Fruit fly (Drosophila melanogaster) whole organism, embryonic: Measurements from ENCODE around the gene CG1999.

ENCODE experiments used
- Antp ChIP-seq: fragments of 200-800 bp; sonication (Bioruptor generic); optimal IDR thresholded peaks from 3 replicates; lab custom pipeline; 2016; ENCODE audit warnings: missing biosample characterization, missing genetic modification characterization
- Blimp-1 ChIP-seq: fragments of 200-800 bp; sonication (Bioruptor generic); optimal IDR thresholded peaks from 3 replicates; lab custom pipeline; 2018; ENCODE audit warnings: missing biosample characterization, missing genetic modification characterization, mild to moderate bottlenecking, moderate library complexity, missing genetic modification reagents
- CG10431 ChIP-seq: fragments of 200-800 bp; sonication (Bioruptor generic); optimal IDR thresholded peaks from 3 replicates; lab custom pipeline; 2018; ENCODE audit warnings: missing biosample characterization, mild to moderate bottlenecking, missing genetic modification characterization
- CG12299 ChIP-seq: fragments of 200-800 bp; sonication (Bioruptor generic); optimal IDR thresholded peaks from 2 replicates; lab custom pipeline; 2018; ENCODE audit warnings: missing biosample characterization, mild to moderate bottlenecking, missing genetic modification characterization
- CG12942 ChIP-seq: fragments of 200-800 bp; sonication (Bioruptor generic); optimal IDR thresholded peaks from 3 replicates; lab custom pipeline; 2016; ENCODE audit warnings: missing biosample characterization, missing genetic modification characterization
- CG13424 ChIP-seq: fragments of 200-800 bp; sonication (Bioruptor generic); optimal IDR thresholded peaks from 2 replicates; lab custom pipeline; 2019; ENCODE audit warnings: missing biosample characterization, mild to moderate bottlenecking, missing genetic modification characterization, moderate library complexity
- CG13894 ChIP-seq: fragments of 200-800 bp; sonication (Bioruptor generic); optimal IDR thresholded peaks from 3 replicates; lab custom pipeline; 2018; ENCODE audit warnings: missing biosample characterization, mild to moderate bottlenecking, missing genetic modification characterization, moderate library complexity
- CG14014 ChIP-seq: fragments of 200-800 bp; sonication (Bioruptor generic); IDR thresholded peaks from 2 replicates; pipeline ENCODE4 v1.3.6; 2022; ENCODE audit warnings: missing biosample characterization, missing genetic modification characterization
- CG14667 ChIP-seq: fragments of 200-800 bp; sonication (Bioruptor generic); IDR thresholded peaks from 2 replicates; pipeline ENCODE4 v1.3.6; 2022; ENCODE audit warnings: missing biosample characterization, missing genetic modification characterization
- CG15601 ChIP-seq: fragments of 200-800 bp; sonication (Bioruptor generic); optimal IDR thresholded peaks from 3 replicates; lab custom pipeline; 2019; ENCODE audit warnings: missing biosample characterization, mild to moderate bottlenecking, missing genetic modification characterization, moderate library complexity
- CG16813 ChIP-seq: fragments of 200-800 bp; sonication (Bioruptor generic); IDR thresholded peaks from 3 replicates; pipeline ENCODE4 v1.3.6; 2022; ENCODE audit warnings: missing biosample characterization, missing genetic modification characterization; ENCODE audit not compliant: partially characterized antibody
- CG16863 ChIP-seq: fragments of 200-800 bp; sonication (Bioruptor generic); optimal IDR thresholded peaks from 3 replicates; lab custom pipeline; 2016; ENCODE audit warnings: missing biosample characterization, missing genetic modification characterization
- CG17359 ChIP-seq: fragments of 200-800 bp; sonication (Bioruptor generic); optimal IDR thresholded peaks from 3 replicates; lab custom pipeline; 2018; ENCODE audit warnings: missing biosample characterization, mild to moderate bottlenecking, missing genetic modification characterization, moderate library complexity
- CG18599 ChIP-seq: fragments of 200-800 bp; sonication (Bioruptor generic); optimal IDR thresholded peaks from 3 replicates; lab custom pipeline; 2017; ENCODE audit warnings: missing biosample characterization, missing genetic modification characterization, mild to moderate bottlenecking, moderate library complexity, missing genetic modification reagents
- CG2120 ChIP-seq: fragments of 200-800 bp; sonication (Bioruptor generic); optimal IDR thresholded peaks from 3 replicates; lab custom pipeline; 2016; ENCODE audit warnings: missing biosample characterization, missing genetic modification characterization
- CG2202 ChIP-seq: fragments of 200-800 bp; sonication (Bioruptor generic); optimal IDR thresholded peaks from 2 replicates; lab custom pipeline; 2018; ENCODE audit warnings: missing biosample characterization, mild to moderate bottlenecking, missing genetic modification characterization
- CG3065 ChIP-seq: fragments of 200-800 bp; sonication (Bioruptor generic); optimal IDR thresholded peaks from 2 replicates; lab custom pipeline; 2016; ENCODE audit warnings: missing biosample characterization, missing genetic modification characterization
- CG3838 ChIP-seq: fragments of 200-800 bp; sonication (Bioruptor generic); optimal IDR thresholded peaks from 3 replicates; lab custom pipeline; 2016; ENCODE audit warnings: missing biosample characterization, missing genetic modification characterization
- CG4820 ChIP-seq: fragments of 200-800 bp; sonication (Bioruptor generic); optimal IDR thresholded peaks from 3 replicates; lab custom pipeline; 2016; ENCODE audit warnings: missing biosample characterization, missing genetic modification characterization
- CG5245 ChIP-seq: fragments of 200-800 bp; sonication (Bioruptor generic); optimal IDR thresholded peaks from 3 replicates; lab custom pipeline; 2016; ENCODE audit warnings: missing biosample characterization, missing genetic modification characterization
- CG6654 ChIP-seq: fragments of 200-800 bp; sonication (Bioruptor generic); optimal IDR thresholded peaks from 2 replicates; lab custom pipeline; 2017; ENCODE audit warnings: missing biosample characterization, mild to moderate bottlenecking, missing genetic modification characterization
- CG8089 ChIP-seq: fragments of 200-800 bp; sonication (Bioruptor generic); optimal IDR thresholded peaks from 3 replicates; lab custom pipeline; 2016; ENCODE audit warnings: missing biosample characterization, missing genetic modification characterization
- Camta ChIP-seq: fragments of 200-800 bp; sonication (Bioruptor generic); optimal IDR thresholded peaks from 2 replicates; lab custom pipeline; 2016; ENCODE audit warnings: missing biosample characterization, missing genetic modification characterization
- D ChIP-seq, 2 experiments: fragments of 200-800 bp in 1 of 2; fragments of >200 bp in 1 of 2; sonication (Bioruptor generic) in 1 of 2; optimal IDR thresholded peaks; 2 replicates in 1 of 2; 3 replicates in 1 of 2; lab custom pipeline; 2017; ENCODE audit warnings: mild to moderate bottlenecking in 1 of 2, missing biosample characterization in 1 of 2, missing genetic modification characterization in 1 of 2, missing genetic modification reagents in 1 of 2
- Dad ChIP-seq: fragments of 200-800 bp; sonication (Bioruptor generic); optimal IDR thresholded peaks from 3 replicates; lab custom pipeline; 2016; ENCODE audit warnings: missing biosample characterization, missing genetic modification characterization
- Drgx ChIP-seq: fragments of 200-800 bp; sonication (Bioruptor generic); IDR thresholded peaks from 2 replicates; pipeline ENCODE4 v1.3.6; 2022; ENCODE audit warnings: missing biosample characterization, missing genetic modification characterization
- E2f1 ChIP-seq: fragments of 200-800 bp; sonication (Bioruptor generic); IDR thresholded peaks from 2 replicates; pipeline ENCODE4 v1.3.6; 2022; ENCODE audit warnings: missing biosample characterization, missing genetic modification characterization
- ERR ChIP-seq: fragments of 200-800 bp; sonication (Bioruptor generic); optimal IDR thresholded peaks from 2 replicates; lab custom pipeline; 2016; ENCODE audit warnings: missing biosample characterization, missing genetic modification characterization
- Ets97D ChIP-seq: fragments of 200-800 bp; sonication (Bioruptor generic); optimal IDR thresholded peaks from 3 replicates; lab custom pipeline; 2016; ENCODE audit warnings: missing biosample characterization, missing genetic modification characterization
- HLH3B ChIP-seq: fragments of 200-800 bp; sonication (Bioruptor generic); IDR thresholded peaks from 2 replicates; pipeline ENCODE4 v1.3.6; 2022; ENCODE audit warnings: missing biosample characterization, missing genetic modification characterization
- HLH54F ChIP-seq: fragments of 200-800 bp; sonication (Bioruptor generic); optimal IDR thresholded peaks from 3 replicates; lab custom pipeline; 2016; ENCODE audit warnings: missing biosample characterization, missing genetic modification characterization
- Hand ChIP-seq: fragments of 200-800 bp; sonication (Bioruptor generic); optimal IDR thresholded peaks from 2 replicates; lab custom pipeline; 2017; ENCODE audit warnings: mild to moderate bottlenecking, missing biosample characterization, missing genetic modification reagents, missing genetic modification characterization
- Hr39 ChIP-seq: fragments of >200 bp; optimal IDR thresholded peaks from 2 replicates; lab custom pipeline; 2017
- Kr ChIP-seq: fragments of 200-800 bp; sonication (Bioruptor generic); optimal IDR thresholded peaks from 2 replicates; lab custom pipeline; 2017; ENCODE audit warnings: missing biosample characterization, mild to moderate bottlenecking, missing genetic modification characterization
- MESR4 ChIP-seq: fragments of 200-800 bp; sonication (Bioruptor generic); optimal IDR thresholded peaks from 2 replicates; lab custom pipeline; 2018; ENCODE audit warnings: missing biosample characterization, mild to moderate bottlenecking, missing genetic modification characterization, moderate library complexity
- NC2β ChIP-seq: fragments of 200-800 bp; sonication (Bioruptor generic); optimal IDR thresholded peaks from 2 replicates; lab custom pipeline; 2016; ENCODE audit warnings: missing biosample characterization, missing genetic modification characterization
- Sin3A ChIP-seq: fragments of >200 bp; optimal IDR thresholded peaks from 2 replicates; lab custom pipeline; 2018
- YL-1 ChIP-seq: fragments of 200-800 bp; sonication (Bioruptor generic); optimal IDR thresholded peaks from 3 replicates; lab custom pipeline; 2017; ENCODE audit warnings: missing biosample characterization, mild to moderate bottlenecking, missing genetic modification characterization
- al ChIP-seq: fragments of 200-800 bp; sonication (Bioruptor generic); IDR thresholded peaks from 2 replicates; pipeline ENCODE4 v1.3.6; 2022; ENCODE audit warnings: missing biosample characterization, missing genetic modification characterization
- cad ChIP-seq: fragments of >200 bp; optimal IDR thresholded peaks from 2 replicates; lab custom pipeline; 2017; ENCODE audit warnings: missing biosample characterization, missing genetic modification characterization
- cato ChIP-seq: fragments of 200-800 bp; sonication (Bioruptor generic); optimal IDR thresholded peaks from 2 replicates; lab custom pipeline; 2016; ENCODE audit warnings: missing biosample characterization, missing genetic modification characterization, borderline replicate concordance
- crp ChIP-seq, 2 experiments: fragments of 200-800 bp; sonication (Bioruptor generic); optimal IDR thresholded peaks; 2 replicates in 1 of 2; 3 replicates in 1 of 2; lab custom pipeline; 2017; ENCODE audit warnings: missing biosample characterization in 2 of 2, missing genetic modification characterization in 2 of 2, mild to moderate bottlenecking in 1 of 2, moderate library complexity in 1 of 2
- cwo ChIP-seq: fragments of 200-800 bp; sonication (Bioruptor generic); optimal IDR thresholded peaks from 3 replicates; lab custom pipeline; 2017; ENCODE audit warnings: missing biosample characterization, missing genetic modification characterization, mild to moderate bottlenecking, moderate library complexity, missing genetic modification reagents
- lola ChIP-seq, 3 experiments: fragments of >200 bp in 2 of 3; fragments of 200-800 bp in 1 of 3; sonication (Bioruptor generic) in 1 of 3; optimal IDR thresholded peaks; 2 replicates each; lab custom pipeline; 2017 to 2019; ENCODE audit warnings: missing biosample characterization in 3 of 3, missing genetic modification characterization in 3 of 3, mild to moderate bottlenecking in 1 of 3, moderate library complexity in 1 of 3
- lov ChIP-seq, 2 experiments: fragments of 200-800 bp in 1 of 2; fragments of >200 bp in 1 of 2; sonication (Bioruptor generic) in 1 of 2; IDR thresholded peaks in 1 of 2; optimal IDR thresholded peaks in 1 of 2; 2 replicates in 1 of 2; 3 replicates in 1 of 2; pipeline versions ENCODE4 v1.3.6 to Lab custom; 2017 to 2022; ENCODE audit warnings: missing biosample characterization in 1 of 2, missing genetic modification characterization in 1 of 2
- nmo ChIP-seq: fragments of 200-800 bp; sonication (Bioruptor generic); optimal IDR thresholded peaks from 2 replicates; lab custom pipeline; 2018; ENCODE audit warnings: missing biosample characterization, mild to moderate bottlenecking, missing genetic modification characterization, moderate library complexity
- sisA ChIP-seq: fragments of 200-800 bp; sonication (Bioruptor generic); IDR thresholded peaks from 2 replicates; pipeline ENCODE4 v1.3.6; 2022; ENCODE audit warnings: missing biosample characterization, missing genetic modification characterization
- tgo ChIP-seq: fragments of 200-800 bp; sonication (Bioruptor generic); IDR thresholded peaks from 3 replicates; pipeline ENCODE4 v1.3.6; 2022; ENCODE audit warnings: missing biosample characterization, missing genetic modification characterization
- trem ChIP-seq: fragments of 200-800 bp; optimal IDR thresholded peaks from 3 replicates; lab custom pipeline; 2019; ENCODE audit warnings: missing biosample characterization, mild to moderate bottlenecking, missing genetic modification characterization, moderate library complexity
- trh ChIP-seq: fragments of 200-800 bp; sonication (Bioruptor generic); optimal IDR thresholded peaks from 2 replicates; lab custom pipeline; 2016; ENCODE audit warnings: missing biosample characterization, missing genetic modification characterization
- twi ChIP-seq: fragments of 200-800 bp; optimal IDR thresholded peaks from 2 replicates; lab custom pipeline; 2019; ENCODE audit warnings: missing biosample characterization, mild to moderate bottlenecking, missing genetic modification characterization, moderate library complexity

CG1999 gene

dm6 chrX:7335524-7335991 is 23.0 kb upstream of the CG1999 start:
- TF ChIP-seq CG10431 (GFP tag; lab: Kevin White, UChicago) (no peak), YL-1 (GFP tag; lab: Kevin White, UChicago) (no peak), HLH54F (GFP tag; lab: Kevin White, UChicago) (no peak), Camta (GFP tag; lab: Kevin White, UChicago) (no peak), CG16813 (GFP tag; lab: Robert Waterston, UW) (no peak), CG4820 (GFP tag; lab: Kevin White, UChicago) (peak; percentile 99), cato (GFP tag; lab: Kevin White, UChicago) (no peak), Blimp-1 (GFP tag; lab: Kevin White, UChicago) (peak; percentile 69), Antp (GFP tag; lab: Kevin White, UChicago) (no peak), CG16863 (GFP tag; lab: Kevin White, UChicago) (no peak), trh (no peak), al (GFP tag; lab: Robert Waterston, UW) (no peak), Hand (no peak), trem (peak; percentile 42), sisA (GFP tag; lab: Robert Waterston, UW) (no peak), crp (GFP tag; optimal IDR thresholded peaks at IDR 0.05; lab: Kevin White, UChicago) (no peak), Sin3A (lab: Kevin White, UChicago) (no peak), cad (no peak), nmo (peak; percentile 64), CG2202 (tag; lab: Kevin White, UChicago) (peak; percentile 54), D (optimal IDR thresholded peaks at IDR 0.05; lab: Kevin White, UChicago) (no peak), D (GFP tag; optimal IDR thresholded peaks at IDR 0.05; lab: Kevin White, UChicago) (no peak), NC2β (no peak), CG6654 (GFP tag; lab: Kevin White, UChicago) (peak; percentile 93), Ets97D (no peak), MESR4 (GFP tag; lab: Kevin White, UChicago) (no peak), lov (optimal IDR thresholded peaks at IDR 0.05; lab: Kevin White, UChicago) (no peak), lov (GFP tag; IDR thresholded peaks at IDR 0.05; lab: Robert Waterston, UW) (no peak), lola (GFP tag; optimal IDR thresholded peaks at IDR 0.05; lab: Kevin White, UChicago) (peak in 1 of 3 experiments; percentile 58), CG14014 (no peak), CG13894 (tag; lab: Kevin White, UChicago) (no peak), tgo (GFP tag; lab: Robert Waterston, UW) (no peak), CG12942 (GFP tag; lab: Kevin White, UChicago) (no peak), CG5245 (GFP tag; lab: Kevin White, UChicago) (no peak), CG12299 (tag; lab: Kevin White, UChicago) (peak; percentile 44), ERR (GFP tag; lab: Kevin White, UChicago) (no peak), Kr (GFP tag; lab: Kevin White, UChicago) (no peak), CG14667 (GFP tag; lab: Robert Waterston, UW) (no peak), CG13424 (tag; lab: Kevin White, UChicago) (peak; percentile 56), Hr39 (lab: Kevin White, UChicago) (no peak), Dad (GFP tag; lab: Kevin White, UChicago) (no peak), E2f1 (GFP tag; lab: Robert Waterston, UW) (no peak), CG15601 (tag; lab: Kevin White, UChicago) (peak; percentile 66), CG8089 (no peak), CG17359 (tag; lab: Kevin White, UChicago) (peak; percentile 38), cwo (GFP tag; lab: Kevin White, UChicago) (no peak), HLH3B (no peak), Drgx (GFP tag; lab: Robert Waterston, UW) (peak; percentile 60), CG18599 (GFP tag; lab: Kevin White, UChicago) (peak; percentile 4), twi (tag; lab: Kevin White, UChicago) (peak; percentile 26), CG2120 (GFP tag; lab: Kevin White, UChicago) (no peak), CG3838 (GFP tag; lab: Kevin White, UChicago) (no peak), CG3065 (GFP tag; lab: Kevin White, UChicago) (no peak)
